Fruit fly (Drosophila melanogaster): ENCODE results near the gene CG31517.

CG31517 gene

DNA sequence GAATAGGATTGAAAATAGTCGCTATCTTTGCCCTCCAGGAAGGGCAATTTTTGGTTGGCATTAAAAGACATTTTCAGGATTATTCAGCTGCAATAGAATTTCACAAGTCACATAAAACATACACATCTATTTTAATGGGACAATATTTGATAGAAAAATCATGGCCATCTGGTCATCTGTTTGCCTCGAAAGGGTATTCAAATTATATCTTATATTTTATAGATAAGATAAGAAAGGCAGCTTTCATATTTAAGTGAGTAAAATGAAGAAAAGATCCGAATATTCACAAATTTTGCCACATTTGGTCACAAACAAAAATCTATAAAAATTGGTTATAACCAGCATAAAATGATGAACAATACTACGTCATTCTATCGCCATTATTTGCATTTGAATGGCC, 2.5 kb upstream of the CG31517 start, which contains the start of gene Art6:
Art6 (minus strand) TSS at position 101 of the 400 bp plus-strand sequence.
- TF ChIP-seq insv (optimal IDR thresholded peaks at IDR 0.05) (no peak), Sin3A (optimal IDR thresholded peaks at IDR 0.05) (no peak), h (optimal IDR thresholded peaks at IDR 0.05) (no peak), ttk (optimal IDR thresholded peaks at IDR 0.05) (no peak), psq (optimal IDR thresholded peaks at IDR 0.05) (no peak), Myc (optimal IDR thresholded peaks at IDR 0.05) (no peak)

DNA sequence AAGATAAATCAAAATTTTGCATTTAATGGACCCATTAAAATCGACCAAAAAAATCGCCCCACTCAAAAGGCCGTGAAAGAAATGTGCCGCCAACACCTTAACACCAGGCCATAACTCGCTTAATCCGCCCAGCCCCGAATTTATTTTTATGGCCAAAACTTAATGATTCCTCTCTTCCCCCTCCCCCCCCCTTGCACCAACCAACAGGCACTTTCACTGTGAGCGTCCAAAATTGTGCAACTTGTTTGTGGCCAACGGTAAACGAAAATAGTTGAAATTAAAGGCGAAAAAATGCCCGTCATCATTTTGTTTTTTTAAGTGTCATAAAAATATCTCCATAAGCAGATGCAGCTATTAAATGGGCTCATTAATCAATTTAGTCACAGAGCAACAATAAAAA, 2.1 kb upstream of the CG31517 start:
- TF ChIP-seq psq (optimal IDR thresholded peaks at IDR 0.05) (no peak), Myc (optimal IDR thresholded peaks at IDR 0.05) (no peak), ttk (optimal IDR thresholded peaks at IDR 0.05) (no peak), insv (optimal IDR thresholded peaks at IDR 0.05) (no peak), h (optimal IDR thresholded peaks at IDR 0.05) (no peak), Sin3A (optimal IDR thresholded peaks at IDR 0.05) (no peak)

DNA sequence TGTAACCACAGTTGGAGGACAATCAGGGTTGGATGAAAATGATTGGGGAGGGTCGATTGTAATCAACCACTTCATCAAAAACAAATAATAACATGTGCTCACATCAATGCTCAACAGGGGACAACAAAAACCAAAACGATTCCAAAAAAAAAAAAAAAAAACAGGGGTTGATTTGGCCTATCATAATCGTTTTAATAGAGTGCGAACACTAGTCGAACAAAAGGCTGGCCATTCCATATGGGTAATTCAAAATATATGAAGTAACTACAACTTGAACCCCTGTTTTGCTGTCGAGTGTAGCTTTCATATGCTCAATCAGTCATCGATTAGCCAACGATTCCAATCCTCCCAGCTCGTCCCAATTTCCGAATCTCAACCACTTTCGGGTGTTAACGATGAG, 805 bp upstream of the CG31517 start:
- no peak for TF ChIP-seq Myc (optimal IDR thresholded peaks at IDR 0.05)
- no peak for TF ChIP-seq h (optimal IDR thresholded peaks at IDR 0.05)
- no peak for TF ChIP-seq psq (optimal IDR thresholded peaks at IDR 0.05)
- TF ChIP-seq ttk (optimal IDR thresholded peaks at IDR 0.05) = no peak
- TF ChIP-seq Sin3A (optimal IDR thresholded peaks at IDR 0.05) = no peak
- no peak for TF ChIP-seq insv (optimal IDR thresholded peaks at IDR 0.05)

DNA sequence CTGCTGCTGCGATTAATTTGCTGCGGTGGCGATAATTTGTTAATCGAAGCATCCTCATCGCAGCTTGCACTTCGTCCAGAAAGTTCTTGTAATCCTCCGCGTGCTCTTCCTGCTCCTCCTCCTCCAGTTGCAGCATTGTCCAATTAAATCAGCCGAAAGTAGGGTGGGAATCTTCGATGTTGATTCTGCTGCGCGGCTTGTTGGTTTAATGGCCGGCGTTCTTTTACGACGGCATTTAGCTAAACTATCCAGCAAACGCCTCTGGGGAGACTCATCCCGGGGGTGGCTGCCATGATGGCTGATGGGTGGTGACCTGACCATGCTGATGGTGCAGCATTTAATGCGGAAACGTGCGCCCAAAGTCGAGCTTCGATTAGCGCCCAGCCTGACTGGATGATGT, 1.4 kb downstream of the CG31517 start:
- TF ChIP-seq Myc (optimal IDR thresholded peaks at IDR 0.05) (no peak), psq (optimal IDR thresholded peaks at IDR 0.05) (no peak), insv (optimal IDR thresholded peaks at IDR 0.05) (no peak), ttk (optimal IDR thresholded peaks at IDR 0.05) (no peak), Sin3A (optimal IDR thresholded peaks at IDR 0.05) (no peak), h (optimal IDR thresholded peaks at IDR 0.05) (no peak)

DNA sequence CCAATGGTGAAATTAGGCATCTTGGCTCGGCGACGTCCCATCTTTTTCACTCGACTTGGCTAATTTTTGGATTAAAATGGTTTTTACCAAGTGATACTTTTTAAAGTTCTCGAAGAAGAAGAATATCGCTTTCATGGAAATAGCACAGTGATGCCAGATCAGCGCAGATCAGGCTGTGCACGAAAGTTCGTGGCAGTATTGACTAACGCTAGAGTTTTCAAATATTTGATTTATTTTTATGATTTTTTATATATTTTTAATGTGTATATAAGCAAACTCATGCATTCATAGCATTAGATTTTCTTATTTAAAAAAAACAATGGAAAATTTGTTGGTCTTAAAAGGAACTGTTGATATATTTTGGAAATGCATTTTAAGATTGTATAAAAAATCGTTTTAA, 2.8 kb downstream of the CG31517 start, which contains the start of gene CG9926:
CG9926 (minus strand) TSS at position 101 of the 400 bp plus-strand sequence.
- no peak for TF ChIP-seq Sin3A (optimal IDR thresholded peaks at IDR 0.05)
- TF ChIP-seq h (optimal IDR thresholded peaks at IDR 0.05) = no peak

DNA sequence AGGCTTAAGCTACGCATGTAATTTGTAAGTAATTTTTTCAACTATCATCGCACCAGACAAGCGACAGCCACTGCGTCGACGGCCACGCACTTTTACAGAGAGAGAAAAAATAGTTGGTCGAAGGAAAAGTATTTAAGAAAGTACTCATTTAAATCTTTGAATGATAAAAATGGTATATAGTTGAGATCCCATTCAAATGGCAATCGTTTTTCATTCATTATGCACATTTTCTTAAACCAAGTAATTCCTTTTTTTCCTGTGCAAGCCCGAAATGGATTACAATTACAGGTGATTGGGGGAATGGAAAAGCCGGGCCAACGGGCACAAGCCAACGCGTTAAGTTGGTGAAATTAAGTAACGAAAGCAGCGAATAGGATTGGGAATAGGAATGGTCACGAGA, 4.1 kb downstream of the CG31517 start:
- no peak for TF ChIP-seq h (optimal IDR thresholded peaks at IDR 0.05)
- no peak for TF ChIP-seq psq (optimal IDR thresholded peaks at IDR 0.05)
- no peak for TF ChIP-seq Myc (optimal IDR thresholded peaks at IDR 0.05)
- no peak for TF ChIP-seq ttk (optimal IDR thresholded peaks at IDR 0.05)
- no peak for TF ChIP-seq Sin3A (optimal IDR thresholded peaks at IDR 0.05)
- no peak for TF ChIP-seq insv (optimal IDR thresholded peaks at IDR 0.05)

DNA sequence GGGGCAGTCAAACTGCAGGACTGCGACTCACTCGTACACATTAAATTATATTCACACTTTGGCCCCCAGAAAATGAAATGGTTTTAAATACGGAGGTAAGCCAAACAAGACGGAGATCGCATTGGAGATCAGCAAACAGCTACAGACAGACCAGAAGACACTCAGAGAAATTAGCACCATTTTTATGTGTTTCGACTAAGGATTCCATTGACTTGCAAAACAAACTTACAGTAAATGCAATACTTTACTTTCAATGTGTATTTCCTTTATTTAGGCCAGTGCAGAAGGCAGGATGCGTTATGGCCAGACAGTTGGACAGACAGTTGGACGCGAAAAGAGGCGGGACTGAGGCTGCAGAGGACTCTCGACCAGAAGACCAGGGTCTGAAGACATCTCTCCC, 7.0 kb downstream of the CG31517 start:
- no peak for TF ChIP-seq psq (optimal IDR thresholded peaks at IDR 0.05)
- no peak for TF ChIP-seq Myc (optimal IDR thresholded peaks at IDR 0.05)

DNA sequence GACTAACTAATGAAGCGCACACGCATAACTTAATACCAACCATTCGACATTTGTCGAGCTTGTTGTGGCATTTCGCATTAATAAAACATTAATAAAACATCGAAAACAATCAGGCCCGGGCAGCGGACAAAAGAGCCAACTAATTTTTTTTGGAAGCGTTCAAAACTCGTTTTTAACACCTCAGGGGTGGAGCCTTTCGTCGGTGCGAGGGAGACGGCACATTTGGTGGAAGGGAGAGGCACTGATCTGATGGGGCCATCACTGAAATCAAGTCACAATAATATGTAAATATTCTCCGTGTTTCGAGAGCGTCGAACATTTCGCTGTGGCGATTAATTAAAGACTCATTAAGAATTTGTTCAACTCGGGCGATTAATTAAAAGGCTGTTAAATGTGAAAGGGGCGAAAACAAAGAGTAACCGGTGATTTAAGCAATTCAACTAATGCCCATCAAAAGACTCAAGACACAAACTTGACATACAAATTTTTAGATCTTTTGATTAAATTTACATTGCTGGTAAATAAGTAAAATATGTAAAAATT, 8.7 kb downstream of the CG31517 start:
- TF ChIP-seq Myc (optimal IDR thresholded peaks at IDR 0.05) (no peak), ttk (optimal IDR thresholded peaks at IDR 0.05) (no peak), psq (optimal IDR thresholded peaks at IDR 0.05) (no peak), Sin3A (optimal IDR thresholded peaks at IDR 0.05) (no peak), insv (optimal IDR thresholded peaks at IDR 0.05) (no peak), h (optimal IDR thresholded peaks at IDR 0.05) (no peak)

DNA sequence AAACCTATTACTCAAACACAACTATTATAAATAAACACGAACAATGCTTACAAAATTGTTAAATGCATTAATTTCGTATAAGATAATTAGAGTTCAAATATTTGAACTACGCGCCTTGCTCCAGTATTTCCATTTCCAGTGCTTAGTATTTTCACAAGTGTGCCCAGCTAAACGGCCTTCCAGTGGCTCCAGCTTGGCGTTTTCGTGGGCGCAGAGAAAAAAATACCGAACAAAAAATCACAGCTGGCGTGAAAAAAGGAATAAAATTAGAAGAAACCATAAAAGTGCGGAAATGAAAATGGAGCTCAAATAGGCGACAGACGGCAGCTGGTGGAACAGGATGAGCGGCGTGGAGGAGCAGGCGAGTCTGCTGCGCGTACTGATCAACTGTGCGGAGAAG, 10.4 kb downstream of the CG31517 start, which contains the start of gene Ipp:
Ipp (plus strand) TSS at position 208 of the 400 bp plus-strand sequence.
- TF ChIP-seq h (optimal IDR thresholded peaks at IDR 0.05) (no peak), ttk (optimal IDR thresholded peaks at IDR 0.05) (no peak), insv (optimal IDR thresholded peaks at IDR 0.05) (no peak), Myc (optimal IDR thresholded peaks at IDR 0.05) (no peak), psq (optimal IDR thresholded peaks at IDR 0.05) (no peak), Sin3A (optimal IDR thresholded peaks at IDR 0.05) (no peak)

DNA sequence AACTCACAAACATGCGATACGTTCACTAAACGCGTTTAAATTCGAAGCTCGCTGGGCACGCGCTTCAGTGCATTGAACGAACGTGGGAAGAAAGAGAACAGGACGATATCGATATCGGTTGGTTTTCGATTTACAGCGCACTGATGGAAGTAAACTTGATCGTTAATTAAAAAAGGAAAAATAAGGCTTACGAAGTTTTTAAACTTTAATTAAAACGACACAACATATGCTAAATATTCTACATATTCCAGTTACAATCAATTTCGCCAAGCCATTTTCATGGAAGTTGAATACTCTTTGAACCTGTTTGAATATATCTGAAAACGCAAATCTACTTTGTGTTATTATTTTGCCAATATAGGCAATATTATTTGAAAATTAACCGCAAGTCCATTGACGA, 15.9 kb downstream of the CG31517 start, which contains the start of gene Kots:
Kots (minus strand) TSS at position 101 of the 400 bp plus-strand sequence.
- TF ChIP-seq ttk (optimal IDR thresholded peaks at IDR 0.05) = no peak
- TF ChIP-seq Myc (optimal IDR thresholded peaks at IDR 0.05) = no peak
- no peak for TF ChIP-seq psq (optimal IDR thresholded peaks at IDR 0.05)
- no peak for TF ChIP-seq h (optimal IDR thresholded peaks at IDR 0.05)
- no peak for TF ChIP-seq Sin3A (optimal IDR thresholded peaks at IDR 0.05)
- no peak for TF ChIP-seq insv (optimal IDR thresholded peaks at IDR 0.05)

DNA sequence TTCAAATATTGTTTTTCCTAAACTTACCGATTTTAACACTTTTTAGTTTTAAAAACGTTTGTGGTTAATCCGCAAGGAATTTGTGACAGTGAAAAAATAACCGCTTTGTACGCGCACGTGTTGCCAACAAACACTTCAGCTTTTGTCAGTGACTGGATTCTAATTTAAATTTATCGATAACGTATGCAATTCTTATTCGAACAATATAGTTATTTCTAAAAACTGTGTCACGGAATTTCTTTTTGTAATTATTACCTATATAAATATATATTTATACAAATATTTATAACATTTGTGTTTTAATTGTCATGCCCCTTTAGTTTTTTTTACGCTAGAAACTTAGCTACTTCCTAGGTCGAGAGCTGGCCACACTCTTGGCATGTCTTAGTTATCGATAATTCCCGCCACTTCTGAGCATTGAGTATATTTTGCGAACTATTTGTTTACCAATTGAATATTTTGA, 16.3 kb downstream of the CG31517 start, which contains the start of gene Orc2:
Orc2 (plus strand) TSS at position 373 of the 463 bp plus-strand sequence.
- TF ChIP-seq psq (optimal IDR thresholded peaks at IDR 0.05) = no peak
- no peak for TF ChIP-seq Myc (optimal IDR thresholded peaks at IDR 0.05)
- no peak for TF ChIP-seq h (optimal IDR thresholded peaks at IDR 0.05)
- TF ChIP-seq ttk (optimal IDR thresholded peaks at IDR 0.05) = no peak
- TF ChIP-seq Sin3A (optimal IDR thresholded peaks at IDR 0.05) = no peak
- TF ChIP-seq insv (optimal IDR thresholded peaks at IDR 0.05) = no peak

DNA sequence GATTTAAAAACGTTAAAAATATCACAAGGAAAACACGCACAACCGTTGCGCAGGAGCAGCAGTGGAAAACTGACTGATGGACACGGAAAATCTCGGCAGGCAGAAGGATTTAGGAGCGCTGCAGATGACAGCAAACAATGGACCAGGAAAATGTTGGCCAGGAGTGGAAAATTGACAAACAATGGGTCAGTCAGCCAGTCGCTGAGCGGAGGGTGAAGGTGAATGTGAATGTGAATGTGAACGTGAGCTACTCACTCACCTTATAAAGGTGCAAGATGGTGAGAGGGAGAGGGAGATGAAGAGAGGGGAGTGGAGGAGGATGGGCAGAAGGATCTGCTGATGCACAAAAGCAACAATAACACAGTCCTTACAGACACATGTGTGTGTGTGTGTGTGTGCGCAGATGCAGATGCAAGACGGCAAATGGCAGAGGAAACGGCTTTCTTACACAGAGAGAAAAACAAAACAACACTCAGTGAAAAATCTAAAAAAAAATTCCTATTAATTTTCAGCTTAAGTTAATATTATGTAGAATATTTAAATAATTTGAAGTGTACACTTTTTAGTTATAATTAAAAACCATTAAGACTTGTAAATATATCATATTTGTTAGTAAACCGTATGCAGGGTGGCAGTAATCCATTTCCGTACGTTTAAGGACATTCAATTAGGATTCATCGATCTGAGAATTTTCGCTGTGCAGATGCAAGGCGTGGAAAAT, 23.7 kb downstream of the CG31517 start:
- TF ChIP-seq Sin3A (optimal IDR thresholded peaks at IDR 0.05) (no peak), Myc (optimal IDR thresholded peaks at IDR 0.05) (no peak), insv (optimal IDR thresholded peaks at IDR 0.05) (no peak), ttk (optimal IDR thresholded peaks at IDR 0.05) (no peak), h (optimal IDR thresholded peaks at IDR 0.05) (no peak), psq (optimal IDR thresholded peaks at IDR 0.05) (no peak)
